Fruit fly (Drosophila melanogaster) whole organism, embryonic: ENCODE results near the gene CG42671.

ENCODE experiments used
- Antp ChIP-seq: fragments of 200-800 bp; sonication (Bioruptor generic); optimal IDR thresholded peaks from 3 replicates; lab custom pipeline; 2016; ENCODE audit warnings: missing biosample characterization, missing genetic modification characterization
- CG12659 ChIP-seq: fragments of 200-800 bp; sonication (Bioruptor generic); optimal IDR thresholded peaks from 3 replicates; lab custom pipeline; 2017; ENCODE audit warnings: mild to moderate bottlenecking, missing biosample characterization, missing genetic modification reagents, missing genetic modification characterization
- CG14860 ChIP-seq: fragments of 200-800 bp; sonication (Bioruptor generic); IDR thresholded peaks from 3 replicates; pipeline ENCODE4 v1.3.6; 2022; ENCODE audit warnings: missing biosample characterization, missing genetic modification characterization; ENCODE audit not compliant: partially characterized antibody
- CG15073 ChIP-seq: fragments of 200-800 bp; sonication (Bioruptor generic); optimal IDR thresholded peaks from 2 replicates; lab custom pipeline; 2016; ENCODE audit warnings: missing biosample characterization, missing genetic modification characterization
- CG1603 ChIP-seq: fragments of 200-800 bp; sonication (Bioruptor generic); optimal IDR thresholded peaks from 2 replicates; lab custom pipeline; 2019; ENCODE audit warnings: missing biosample characterization, mild to moderate bottlenecking, missing genetic modification characterization, moderate library complexity
- CG16863 ChIP-seq: fragments of 200-800 bp; sonication (Bioruptor generic); optimal IDR thresholded peaks from 3 replicates; lab custom pipeline; 2016; ENCODE audit warnings: missing biosample characterization, missing genetic modification characterization
- CG17385 ChIP-seq: fragments of 200-800 bp; sonication (Bioruptor generic); optimal IDR thresholded peaks from 3 replicates; lab custom pipeline; 2018; ENCODE audit warnings: missing biosample characterization, mild to moderate bottlenecking, missing genetic modification characterization
- CG17829 ChIP-seq: fragments of 200-800 bp; optimal IDR thresholded peaks from 2 replicates; lab custom pipeline; 2019; ENCODE audit warnings: missing biosample characterization, mild to moderate bottlenecking, missing genetic modification characterization, moderate library complexity
- CG2712 ChIP-seq: fragments of 200-800 bp; optimal IDR thresholded peaks from 3 replicates; lab custom pipeline; 2019; ENCODE audit warnings: missing biosample characterization, mild to moderate bottlenecking, missing genetic modification characterization, moderate library complexity
- CG3281 ChIP-seq: fragments of 200-800 bp; sonication (Bioruptor generic); optimal IDR thresholded peaks from 3 replicates; lab custom pipeline; 2017; ENCODE audit warnings: missing biosample characterization, mild to moderate bottlenecking, missing genetic modification characterization
- CG43689 ChIP-seq: fragments of 200-800 bp; sonication (Bioruptor generic); IDR thresholded peaks from 2 replicates; pipeline ENCODE4 v1.3.6; 2022; ENCODE audit warnings: missing biosample characterization, missing genetic modification characterization
- CG4820 ChIP-seq: fragments of 200-800 bp; sonication (Bioruptor generic); optimal IDR thresholded peaks from 3 replicates; lab custom pipeline; 2016; ENCODE audit warnings: missing biosample characterization, missing genetic modification characterization
- CG4854 ChIP-seq: fragments of 200-800 bp; sonication (Bioruptor generic); optimal IDR thresholded peaks from 2 replicates; lab custom pipeline; 2016; ENCODE audit warnings: missing biosample characterization, missing genetic modification characterization, inconsistent platforms
- CTCF ChIP-seq: fragments of 200-800 bp; sonication (Bioruptor generic); optimal IDR thresholded peaks from 2 replicates; lab custom pipeline; 2017; ENCODE audit warnings: missing biosample characterization, mild to moderate bottlenecking, missing genetic modification characterization, moderate library complexity
- D19A ChIP-seq: fragments of 200-800 bp; optimal IDR thresholded peaks from 3 replicates; lab custom pipeline; 2019; ENCODE audit warnings: missing biosample characterization, mild to moderate bottlenecking, missing genetic modification characterization, moderate library complexity
- Deaf1 ChIP-seq: fragments of 200-800 bp; optimal IDR thresholded peaks from 3 replicates; lab custom pipeline; 2019; ENCODE audit warnings: missing biosample characterization, mild to moderate bottlenecking, missing genetic modification characterization, moderate library complexity
- Doc2 ChIP-seq: fragments of 200-800 bp; sonication (Bioruptor generic); IDR thresholded peaks from 2 replicates; pipeline ENCODE4 v1.3.6; 2022; ENCODE audit warnings: missing biosample characterization, missing genetic modification characterization
- Dref ChIP-seq: fragments of 200-800 bp; sonication (Bioruptor generic); IDR thresholded peaks from 2 replicates; pipeline ENCODE4 v1.3.6; 2022; ENCODE audit warnings: missing biosample characterization, missing genetic modification characterization
- Hsf ChIP-seq: fragments of 200-800 bp; sonication (Bioruptor generic); optimal IDR thresholded peaks from 3 replicates; lab custom pipeline; 2016; ENCODE audit warnings: missing biosample characterization, missing genetic modification characterization
- Lpt ChIP-seq: fragments of >200 bp; optimal IDR thresholded peaks from 2 replicates; lab custom pipeline; 2018; ENCODE audit warnings: missing biosample characterization, missing genetic modification characterization
- MTF-1 ChIP-seq: fragments of 200-800 bp; sonication (Bioruptor generic); optimal IDR thresholded peaks from 2 replicates; lab custom pipeline; 2018; ENCODE audit warnings: missing biosample characterization, mild to moderate bottlenecking, missing genetic modification characterization, borderline replicate concordance
- ab ChIP-seq: fragments of 200-800 bp; sonication (Bioruptor generic); optimal IDR thresholded peaks from 2 replicates; lab custom pipeline; 2016; ENCODE audit warnings: missing biosample characterization, missing genetic modification characterization
- al ChIP-seq: fragments of 200-800 bp; sonication (Bioruptor generic); IDR thresholded peaks from 2 replicates; pipeline ENCODE4 v1.3.6; 2022; ENCODE audit warnings: missing biosample characterization, missing genetic modification characterization
- chif ChIP-seq, 2 experiments: fragments of 200-800 bp; sonication (Bioruptor generic); optimal IDR thresholded peaks; 3 replicates each; lab custom pipeline; 2016; ENCODE audit warnings: missing biosample characterization in 2 of 2, missing genetic modification characterization in 2 of 2
- chm ChIP-seq: fragments of 200-800 bp; sonication (Bioruptor generic); IDR thresholded peaks from 2 replicates; pipeline ENCODE4 v1.3.6; 2022; ENCODE audit warnings: missing biosample characterization, missing genetic modification characterization
- cwo ChIP-seq: fragments of 200-800 bp; sonication (Bioruptor generic); optimal IDR thresholded peaks from 3 replicates; lab custom pipeline; 2017; ENCODE audit warnings: missing biosample characterization, missing genetic modification characterization, mild to moderate bottlenecking, moderate library complexity, missing genetic modification reagents
- danr ChIP-seq: fragments of 200-800 bp; sonication (Bioruptor generic); IDR thresholded peaks from 2 replicates; pipeline ENCODE4 v1.3.6; 2022; ENCODE audit warnings: missing biosample characterization, missing genetic modification characterization
- dpn ChIP-seq, 2 experiments: fragments of 200-800 bp; sonication (Bioruptor generic); optimal IDR thresholded peaks; 3 replicates each; lab custom pipeline; 2016; ENCODE audit warnings: missing biosample characterization in 2 of 2, missing genetic modification characterization in 2 of 2
- fu2 ChIP-seq: fragments of 200-800 bp; sonication (Bioruptor generic); optimal IDR thresholded peaks from 2 replicates; lab custom pipeline; 2016; ENCODE audit warnings: missing biosample characterization, missing genetic modification characterization
- gcm ChIP-seq: fragments of 200-800 bp; sonication (Bioruptor generic); optimal IDR thresholded peaks from 2 replicates; lab custom pipeline; 2019; ENCODE audit warnings: missing biosample characterization, mild to moderate bottlenecking, missing genetic modification characterization, moderate library complexity
- gem ChIP-seq: fragments of 200-800 bp; sonication (Bioruptor generic); optimal IDR thresholded peaks from 2 replicates; lab custom pipeline; 2019; ENCODE audit warnings: missing biosample characterization, mild to moderate bottlenecking, missing genetic modification characterization, moderate library complexity
- ham ChIP-seq: fragments of 200-800 bp; sonication (Bioruptor generic); IDR thresholded peaks from 2 replicates; pipeline ENCODE4 v1.3.6; 2022; ENCODE audit warnings: missing biosample characterization, missing genetic modification characterization
- insv ChIP-seq, 2 experiments: fragments of 200-800 bp; sonication (Bioruptor generic); optimal IDR thresholded peaks; 3 replicates each; lab custom pipeline; 2016 to 2018; ENCODE audit warnings: missing biosample characterization in 2 of 2, missing genetic modification characterization in 2 of 2
- jing ChIP-seq: fragments of 200-800 bp; sonication (Bioruptor generic); optimal IDR thresholded peaks from 2 replicates; lab custom pipeline; 2018; ENCODE audit warnings: missing biosample characterization, mild to moderate bottlenecking, missing genetic modification characterization
- lmd ChIP-seq: fragments of 200-800 bp; sonication (Bioruptor generic); IDR thresholded peaks from 2 replicates; pipeline ENCODE4 v1.3.6; 2022; ENCODE audit warnings: missing biosample characterization, missing genetic modification characterization
- mam ChIP-seq: fragments of 200-800 bp; sonication (Bioruptor generic); optimal IDR thresholded peaks from 3 replicates; lab custom pipeline; 2016; ENCODE audit warnings: missing biosample characterization, missing genetic modification characterization
- odd ChIP-seq: fragments of 200-800 bp; sonication (Bioruptor generic); optimal IDR thresholded peaks from 2 replicates; lab custom pipeline; 2017; ENCODE audit warnings: missing biosample characterization, mild to moderate bottlenecking, missing genetic modification characterization
- pita ChIP-seq: fragments of 200-800 bp; sonication (Bioruptor generic); optimal IDR thresholded peaks from 2 replicates; lab custom pipeline; 2017; ENCODE audit warnings: missing biosample characterization, mild to moderate bottlenecking, missing genetic modification characterization
- pum ChIP-seq: fragments of 200-800 bp; sonication (Bioruptor generic); optimal IDR thresholded peaks from 2 replicates; lab custom pipeline; 2016; ENCODE audit warnings: missing biosample characterization, missing genetic modification characterization
- salm ChIP-seq: fragments of 200-800 bp; sonication (Bioruptor generic); optimal IDR thresholded peaks from 2 replicates; lab custom pipeline; 2018; ENCODE audit warnings: missing biosample characterization, mild to moderate bottlenecking, missing genetic modification characterization
- scrt ChIP-seq: fragments of 200-800 bp; sonication (Bioruptor generic); optimal IDR thresholded peaks from 2 replicates; lab custom pipeline; 2018; ENCODE audit warnings: missing biosample characterization, mild to moderate bottlenecking, missing genetic modification characterization, moderate library complexity
- seq ChIP-seq: fragments of 200-800 bp; sonication (Bioruptor generic); IDR thresholded peaks from 2 replicates; pipeline ENCODE4 v1.3.6; 2022; ENCODE audit warnings: missing biosample characterization, missing genetic modification characterization
- sim ChIP-seq: fragments of 200-800 bp; sonication (Bioruptor generic); IDR thresholded peaks from 2 replicates; pipeline ENCODE4 v1.3.6; 2022; ENCODE audit warnings: missing biosample characterization, missing genetic modification characterization
- slou ChIP-seq: fragments of 200-800 bp; sonication (Bioruptor generic); optimal IDR thresholded peaks from 3 replicates; lab custom pipeline; 2016; ENCODE audit warnings: missing biosample characterization, missing genetic modification characterization
- tgo ChIP-seq: fragments of 200-800 bp; sonication (Bioruptor generic); IDR thresholded peaks from 3 replicates; pipeline ENCODE4 v1.3.6; 2022; ENCODE audit warnings: missing biosample characterization, missing genetic modification characterization
- tio ChIP-seq: fragments of 200-800 bp; sonication (Bioruptor generic); optimal IDR thresholded peaks from 2 replicates; lab custom pipeline; 2017; ENCODE audit warnings: missing biosample characterization, missing genetic modification characterization, inconsistent platforms
- tll ChIP-seq, 2 experiments: fragments of 200-800 bp in 1 of 2; fragments of >200 bp in 1 of 2; sonication (Bioruptor generic) in 1 of 2; optimal IDR thresholded peaks; 2 replicates each; lab custom pipeline; 2017 to 2019; ENCODE audit warnings: missing biosample characterization in 2 of 2, missing genetic modification characterization in 2 of 2, mild to moderate bottlenecking in 1 of 2, moderate library complexity in 1 of 2
- trh ChIP-seq: fragments of 200-800 bp; sonication (Bioruptor generic); optimal IDR thresholded peaks from 2 replicates; lab custom pipeline; 2016; ENCODE audit warnings: missing biosample characterization, missing genetic modification characterization
- ttk ChIP-seq: fragments of 200-800 bp; sonication (Bioruptor generic); IDR thresholded peaks from 2 replicates; pipeline ENCODE4 v2.1.2; 2022; ENCODE audit warnings: missing biosample characterization, missing genetic modification characterization
- tx ChIP-seq: fragments of 200-800 bp; sonication (Bioruptor generic); optimal IDR thresholded peaks from 2 replicates; lab custom pipeline; 2016; ENCODE audit warnings: missing biosample characterization, missing genetic modification characterization

CG42671 gene

DNA sequence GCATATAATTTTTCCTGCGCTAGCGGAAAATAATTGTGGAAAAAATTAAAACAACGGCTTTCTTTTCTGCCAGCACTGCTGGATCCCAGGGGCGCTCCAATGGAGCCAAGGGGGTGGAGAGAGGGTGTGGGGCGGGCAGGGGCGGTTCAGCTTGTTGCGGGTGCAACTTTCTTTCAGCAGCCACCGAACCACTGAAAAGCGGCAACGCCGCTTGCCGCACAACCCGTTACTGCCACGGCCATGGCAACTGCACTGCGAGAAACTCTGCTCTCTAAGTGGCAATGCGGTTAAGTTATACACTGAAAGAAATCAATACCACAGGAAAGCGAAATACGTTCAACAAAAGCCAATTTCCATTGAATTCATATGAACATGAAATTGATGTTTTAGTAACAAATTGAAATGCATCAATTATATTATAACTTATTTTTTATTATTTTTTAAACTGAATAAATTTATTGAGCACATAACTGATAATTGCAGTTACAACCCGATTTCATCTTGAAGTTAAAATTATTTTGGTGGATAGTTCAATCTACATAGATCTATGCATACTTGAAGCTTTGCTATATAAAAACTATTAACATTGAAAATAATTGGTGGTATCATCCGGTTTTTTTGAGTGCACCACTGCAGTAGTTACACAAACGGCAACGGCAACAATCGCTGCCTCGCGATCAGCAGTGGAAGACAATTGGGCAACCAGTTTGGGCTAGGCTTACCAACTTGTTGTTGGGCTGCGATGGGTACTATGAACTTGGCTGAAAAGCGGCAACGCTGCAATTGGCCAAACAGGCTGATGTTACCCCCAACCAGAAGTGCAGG lies 42.1 kb downstream of the CG42671 start (continued):
- TF ChIP-seq insv (GFP tag; optimal IDR thresholded peaks at IDR 0.05; lab: Kevin White, UChicago) (peak in 1 of 2 experiments; percentile 18), dpn (GFP tag; optimal IDR thresholded peaks at IDR 0.05; lab: Kevin White, UChicago) (peak; percentile 9 to 78), CG3281 (GFP tag; lab: Kevin White, UChicago) (peak; percentile 76), pita (GFP tag; lab: Kevin White, UChicago) (no peak), chif (GFP tag; optimal IDR thresholded peaks at IDR 0.05; lab: Kevin White, UChicago) (peak in 1 of 2 experiments; percentile 47), cwo (peak; percentile 66), CG2712 (tag; lab: Kevin White, UChicago) (peak; percentile 89), mam (GFP tag; lab: Kevin White, UChicago) (peak; percentile 45), gcm (GFP tag; lab: Kevin White, UChicago) (peak; percentile 76), Deaf1 (tag; lab: Kevin White, UChicago) (peak; percentile 52), odd (peak; percentile 76), salm (peak; percentile 10), D19A (tag; lab: Kevin White, UChicago) (peak; percentile 82), slou (peak; percentile 39), CTCF (GFP tag; lab: Kevin White, UChicago) (peak; percentile 42), lmd (GFP tag; lab: Robert Waterston, UW) (peak; percentile 62), tll (GFP tag; optimal IDR thresholded peaks at IDR 0.05; lab: Kevin White, UChicago) (no peak), ham (peak; percentile 59; the same call in 1 of the 2 replicates), CG15073 (no peak), tx (GFP tag; lab: Kevin White, UChicago) (peak; percentile 28), tio (peak; percentile 80), ab (GFP tag; lab: Kevin White, UChicago) (no peak), CG4820 (GFP tag; lab: Kevin White, UChicago) (peak; percentile 89), fu2 (GFP tag; lab: Kevin White, UChicago) (no peak), ttk (GFP tag; lab: Robert Waterston, UW) (peak; percentile 71; the same call in 1 of the 2 replicates), scrt (GFP tag; lab: Kevin White, UChicago) (peak; percentile 44), sim (GFP tag; lab: Robert Waterston, UW) (no peak), trh (GFP tag; lab: Kevin White, UChicago) (peak; percentile 42), CG14860 (no peak; the same call in 2 of the 3 replicates), CG12659 (GFP tag; lab: Kevin White, UChicago) (peak; percentile 85), CG16863 (no peak), tgo (GFP tag; lab: Robert Waterston, UW) (peak; percentile 47), pum (peak; percentile 8), Lpt (GFP tag; lab: Kevin White, UChicago) (no peak), MTF-1 (GFP tag; lab: Kevin White, UChicago) (peak; percentile 30), CG1603 (tag; lab: Kevin White, UChicago) (peak; percentile 53), CG17385 (peak; percentile 70), Hsf (GFP tag; lab: Kevin White, UChicago) (peak; percentile 60), seq (peak; percentile 71), al (peak; percentile 27; the same call in 1 of the 2 replicates), chm (GFP tag; lab: Robert Waterston, UW) (peak; percentile 93), Dref (GFP tag; lab: Robert Waterston, UW) (no peak), danr (no peak), Antp (peak; percentile 38), CG4854 (GFP tag; lab: Kevin White, UChicago) (no peak), CG43689 (GFP tag; lab: Robert Waterston, UW) (no peak; the same call in 1 of the 2 replicates), jing (GFP tag; lab: Kevin White, UChicago) (peak; percentile 64), CG17829 (tag; lab: Kevin White, UChicago) (peak; percentile 81), gem (peak; percentile 89), Doc2 (no peak)
